Worm (Caenorhabditis elegans): ENCODE data around the gene W09C2.7.

The W09C2.7 gene

DNA sequence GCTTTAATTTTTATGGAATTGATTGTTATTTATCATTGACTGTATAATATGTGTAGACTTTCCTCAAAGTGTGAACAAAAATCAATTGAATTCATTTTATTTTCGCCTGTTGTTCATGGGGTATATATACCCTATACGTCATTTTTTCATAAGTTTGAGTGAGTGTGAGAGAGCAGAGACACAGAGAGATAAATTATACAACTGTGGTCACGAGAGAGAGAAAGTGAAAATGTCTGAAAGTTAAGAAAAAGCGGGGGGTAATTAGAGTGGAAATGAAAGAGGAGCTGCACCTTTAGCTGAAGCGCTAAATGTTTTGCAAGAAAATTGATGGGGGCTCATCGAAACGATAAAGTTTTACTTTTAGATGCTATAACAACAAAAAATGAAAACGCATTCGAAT, 3.7 kb upstream of the W09C2.7 start:
- TF ChIP-seq fkh-8 (tag; optimal IDR thresholded peaks at IDR 0.05) = peak; percentile 9
- TF ChIP-seq pqm-1 (tag; optimal IDR thresholded peaks at IDR 0.05) = no peak
- peak; percentile 54 for TF ChIP-seq blmp-1 (tag; optimal IDR thresholded peaks at IDR 0.05)
- peak in 1 of 2 experiments; percentile 29 for TF ChIP-seq lin-35 (GFP tag; optimal IDR thresholded peaks at IDR 0.05)
- peak; percentile 30 for TF ChIP-seq nhr-71 (tag; optimal IDR thresholded peaks at IDR 0.05)
- TF ChIP-seq lin-14 (GFP tag; optimal IDR thresholded peaks at IDR 0.05) = peak; percentile 10
- peak; percentile 33 for TF ChIP-seq snu-23 (GFP tag; optimal IDR thresholded peaks at IDR 0.05)
- TF ChIP-seq mdl-1 (tag; optimal IDR thresholded peaks at IDR 0.05) = no peak
- TF ChIP-seq nhr-20 (tag; optimal IDR thresholded peaks at IDR 0.05) = peak; percentile 1

DNA sequence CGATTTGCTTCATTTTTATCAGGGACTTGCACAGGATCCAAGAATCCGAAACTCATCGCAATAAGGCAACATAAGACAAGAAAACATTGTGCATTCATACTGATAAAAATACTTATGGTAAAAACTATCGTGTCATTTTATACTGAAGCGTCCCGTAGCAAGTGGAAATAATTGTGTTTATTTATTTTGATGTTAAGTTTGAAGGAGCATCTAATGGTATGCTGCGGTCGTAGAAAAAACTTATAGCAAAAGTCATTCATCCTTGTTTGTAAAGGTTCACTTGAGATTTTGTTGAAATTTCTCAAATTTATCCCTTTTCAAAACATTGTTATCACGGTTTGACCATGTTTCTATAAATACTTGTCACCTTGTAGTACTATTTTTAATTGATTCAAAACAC, 2.8 kb upstream of the W09C2.7 start, which contains the start of gene W09C2.10:
TSS of gene W09C2.10 (minus strand) at position 101 of the 400 bp plus-strand sequence.
- no peak for TF ChIP-seq hlh-4 (tag; optimal IDR thresholded peaks at IDR 0.05)
- TF ChIP-seq snpc-4 (tag; optimal IDR thresholded peaks at IDR 0.05) = no peak
- no peak for TF ChIP-seq jun-1 (tag; optimal IDR thresholded peaks at IDR 0.05)
- no peak for TF ChIP-seq fkh-10 (GFP tag; optimal IDR thresholded peaks at IDR 0.05)
- TF ChIP-seq aha-1 (tag; optimal IDR thresholded peaks at IDR 0.05) = no peak
- TF ChIP-seq dsc-1 (tag; optimal IDR thresholded peaks at IDR 0.05) = no peak
- no peak for TF ChIP-seq lin-14 (GFP tag; optimal IDR thresholded peaks at IDR 0.05)
- TF ChIP-seq grh-1 (GFP tag; IDR thresholded peaks at IDR 0.05) = no peak
- no peak for TF ChIP-seq efl-3 (GFP tag; optimal IDR thresholded peaks at IDR 0.05)
- no peak for TF ChIP-seq snu-23 (GFP tag; optimal IDR thresholded peaks at IDR 0.05)
- TF ChIP-seq mep-1 (tag; optimal IDR thresholded peaks at IDR 0.05) = no peak

ce11 chrIV:9624275-9624674, 2.1 kb upstream of the W09C2.7 start, which contains the start of gene W09C2.8:
Gene W09C2.8, minus strand, starts transcription at chrIV:9624375.
- TF ChIP-seq nhr-20 (tag; optimal IDR thresholded peaks at IDR 0.05) (no peak), efl-1 (optimal IDR thresholded peaks at IDR 0.05) (no peak), efl-1 (GFP tag; optimal IDR thresholded peaks at IDR 0.05 in 1 of 2) (peak in 1 of 2 experiments; percentile 83)

- TF ChIP-seq nhr-12 (tag; optimal IDR thresholded peaks at IDR 0.05) = no peak
- TF ChIP-seq hlh-17 (GFP tag; optimal IDR thresholded peaks at IDR 0.05; ENCODE audit: borderline replicate concordance) = no peak
- no peak for TF ChIP-seq nhr-19 (GFP tag; conservative IDR thresholded peaks at IDR 0.05)
- TF ChIP-seq dsc-1 (tag; optimal IDR thresholded peaks at IDR 0.05) = no peak
- no peak for TF ChIP-seq pax-3 (tag; optimal IDR thresholded peaks at IDR 0.05)
- TF ChIP-seq unc-130 (tag; optimal IDR thresholded peaks at IDR 0.05) = no peak
- no peak for TF ChIP-seq unc-62 (GFP tag; optimal IDR thresholded peaks at IDR 0.05)
- no peak for TF ChIP-seq tlp-1 (tag; optimal IDR thresholded peaks at IDR 0.05)
- no peak for TF ChIP-seq nhr-76 (tag; optimal IDR thresholded peaks at IDR 0.05)
- no peak for TF ChIP-seq xbp-1 (tag; optimal IDR thresholded peaks at IDR 0.05)
Observed at ce11 chrIV:9623269-9623668, 1.1 kb upstream of the W09C2.7 start, which contains the start of gene W09C2.9. Gene W09C2.9, minus strand, starts transcription at chrIV:9623369.

DNA sequence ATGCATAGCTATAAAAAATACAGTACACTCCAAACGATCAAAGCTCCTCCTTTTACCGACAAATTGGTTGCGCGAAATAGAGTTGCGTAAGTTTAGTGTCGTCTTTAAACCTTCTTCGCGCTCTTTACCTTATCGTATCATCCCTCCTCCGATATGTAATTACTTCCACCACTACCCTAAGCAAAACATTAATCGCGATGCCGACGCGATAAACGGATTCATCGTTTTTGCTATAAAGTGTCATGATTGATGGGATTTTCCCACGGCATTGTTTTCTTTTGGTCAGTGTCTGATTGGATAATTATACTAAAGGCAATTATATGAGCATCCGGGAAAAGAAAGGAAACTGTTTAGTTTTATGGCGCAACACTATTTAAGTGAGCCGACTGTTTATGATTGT, 3.3 kb downstream of the W09C2.7 start:
- TF ChIP-seq efl-3 (GFP tag; optimal IDR thresholded peaks at IDR 0.05) (no peak), grh-1 (GFP tag; IDR thresholded peaks at IDR 0.05) (no peak), blmp-1 (tag; optimal IDR thresholded peaks at IDR 0.05) (peak; percentile 14), ceh-63 (GFP tag; optimal IDR thresholded peaks at IDR 0.05) (no peak), rnt-1 (tag; optimal IDR thresholded peaks at IDR 0.05) (peak; percentile 20), lin-14 (GFP tag; optimal IDR thresholded peaks at IDR 0.05) (peak; percentile 6)

DNA sequence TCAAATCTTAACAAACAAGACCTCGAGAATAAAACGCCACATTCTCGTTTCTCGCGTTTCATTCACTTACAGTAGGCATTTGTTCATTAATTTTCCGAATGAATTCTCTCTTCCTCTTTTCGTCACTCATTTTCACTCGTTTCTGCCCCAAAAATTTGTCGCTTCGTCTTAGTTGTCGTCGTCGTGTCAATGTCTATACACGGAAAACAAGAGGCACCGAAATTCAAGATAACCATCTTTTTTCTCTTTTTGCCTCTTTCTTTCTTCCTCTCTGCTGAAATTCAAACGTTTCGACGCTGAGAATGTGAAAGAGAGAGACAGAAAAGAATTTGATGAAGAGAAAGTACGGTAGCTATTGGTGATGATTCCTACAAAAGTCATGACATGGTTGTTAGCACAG, 4.2 kb downstream of the W09C2.7 start:
- TF ChIP-seq unc-98 (GFP tag; IDR thresholded peaks at IDR 0.05) (no peak), sup-37 (GFP tag; optimal IDR thresholded peaks at IDR 0.05) (no peak), C04F5.9 (tag; optimal IDR thresholded peaks at IDR 0.05) (no peak), nhr-12 (tag; optimal IDR thresholded peaks at IDR 0.05) (no peak), mef-2 (tag; optimal IDR thresholded peaks at IDR 0.05) (no peak), sptf-1 (tag; optimal IDR thresholded peaks at IDR 0.05) (no peak), mdl-1 (tag; optimal IDR thresholded peaks at IDR 0.05) (no peak), sox-4 (tag; optimal IDR thresholded peaks at IDR 0.05) (no peak), snu-23 (GFP tag; optimal IDR thresholded peaks at IDR 0.05) (peak; percentile 10), ceh-90 (tag; optimal IDR thresholded peaks at IDR 0.05) (no peak), hlh-4 (tag; optimal IDR thresholded peaks at IDR 0.05) (no peak), lin-14 (GFP tag; optimal IDR thresholded peaks at IDR 0.05) (peak; percentile 44), snpc-4 (tag; optimal IDR thresholded peaks at IDR 0.05) (no peak), unc-62 (GFP tag; optimal IDR thresholded peaks at IDR 0.05) (no peak), nhr-237 (tag; optimal IDR thresholded peaks at IDR 0.05) (no peak), egl-13 (tag; optimal IDR thresholded peaks at IDR 0.05) (no peak), lin-15B (tag; optimal IDR thresholded peaks at IDR 0.05) (no peak), fos-1 (tag; optimal IDR thresholded peaks at IDR 0.05) (no peak), fkh-8 (tag; optimal IDR thresholded peaks at IDR 0.05) (no peak), lin-13 (GFP tag; optimal IDR thresholded peaks at IDR 0.05) (no peak), hpl-2 (GFP tag; optimal IDR thresholded peaks at IDR 0.05) (no peak)

Data from whole organism, L1 larva.